Fruit fly (Drosophila melanogaster) whole organism, embryonic: ENCODE data around the gene loj.

ENCODE experiments used
- Adf1 ChIP-seq: fragments of 200-800 bp; sonication (Bioruptor generic); IDR thresholded peaks from 2 replicates; pipeline ENCODE4 v1.3.6; 2022; ENCODE audit warnings: missing biosample characterization, missing genetic modification characterization
- Bdp1 ChIP-seq: fragments of 200-800 bp; sonication (Bioruptor generic); optimal IDR thresholded peaks from 3 replicates; lab custom pipeline; 2016; ENCODE audit warnings: missing biosample characterization, missing genetic modification characterization
- CG11247 ChIP-seq: fragments of 200-800 bp; sonication (Bioruptor generic); IDR thresholded peaks from 2 replicates; pipeline ENCODE4 v1.3.6; 2022; ENCODE audit warnings: missing biosample characterization, missing genetic modification characterization
- CG12391 ChIP-seq: fragments of 200-800 bp; sonication (Bioruptor generic); optimal IDR thresholded peaks from 3 replicates; lab custom pipeline; 2018; ENCODE audit warnings: missing biosample characterization, mild to moderate bottlenecking, missing genetic modification characterization, moderate library complexity
- CG13287 ChIP-seq: fragments of 200-800 bp; sonication (Bioruptor generic); IDR thresholded peaks from 2 replicates; pipeline ENCODE4 v1.3.6; 2022; ENCODE audit warnings: missing biosample characterization, missing genetic modification characterization; ENCODE audit not compliant: partially characterized antibody
- CG13894 ChIP-seq: fragments of 200-800 bp; sonication (Bioruptor generic); optimal IDR thresholded peaks from 3 replicates; lab custom pipeline; 2018; ENCODE audit warnings: missing biosample characterization, mild to moderate bottlenecking, missing genetic modification characterization, moderate library complexity
- CG17912 ChIP-seq: fragments of 200-800 bp; sonication (Bioruptor generic); optimal IDR thresholded peaks from 2 replicates; lab custom pipeline; 2018; ENCODE audit warnings: missing biosample characterization, mild to moderate bottlenecking, missing genetic modification characterization
- CG18262 ChIP-seq: fragments of 200-800 bp; optimal IDR thresholded peaks from 3 replicates; lab custom pipeline; 2019; ENCODE audit warnings: missing biosample characterization, mild to moderate bottlenecking, missing genetic modification characterization, moderate library complexity
- CG2202 ChIP-seq: fragments of 200-800 bp; sonication (Bioruptor generic); optimal IDR thresholded peaks from 2 replicates; lab custom pipeline; 2018; ENCODE audit warnings: missing biosample characterization, mild to moderate bottlenecking, missing genetic modification characterization
- CG32532 ChIP-seq: fragments of 200-800 bp; sonication (Bioruptor generic); IDR thresholded peaks from 2 replicates; pipeline ENCODE4 v1.3.6; 2022; ENCODE audit warnings: missing biosample characterization, missing genetic modification characterization
- CG32767 ChIP-seq: fragments of 200-800 bp; sonication (Bioruptor generic); IDR thresholded peaks from 2 replicates; pipeline ENCODE4 v1.3.6; 2022; ENCODE audit warnings: missing biosample characterization, missing genetic modification characterization
- CG4820 ChIP-seq: fragments of 200-800 bp; sonication (Bioruptor generic); optimal IDR thresholded peaks from 3 replicates; lab custom pipeline; 2016; ENCODE audit warnings: missing biosample characterization, missing genetic modification characterization
- CG5180 ChIP-seq: fragments of 200-800 bp; sonication (Bioruptor generic); optimal IDR thresholded peaks from 3 replicates; lab custom pipeline; 2017; ENCODE audit warnings: missing biosample characterization, missing genetic modification characterization, mild to moderate bottlenecking, moderate library complexity, missing genetic modification reagents
- CG9932 ChIP-seq: fragments of 200-800 bp; sonication (Bioruptor generic); IDR thresholded peaks from 2 replicates; pipeline ENCODE4 v1.3.6; 2022; ENCODE audit warnings: missing biosample characterization, missing genetic modification characterization
- D ChIP-seq, 2 experiments: fragments of 200-800 bp in 1 of 2; fragments of >200 bp in 1 of 2; sonication (Bioruptor generic) in 1 of 2; optimal IDR thresholded peaks; 2 replicates in 1 of 2; 3 replicates in 1 of 2; lab custom pipeline; 2017; ENCODE audit warnings: mild to moderate bottlenecking in 1 of 2, missing biosample characterization in 1 of 2, missing genetic modification characterization in 1 of 2, missing genetic modification reagents in 1 of 2
- Hand ChIP-seq: fragments of 200-800 bp; sonication (Bioruptor generic); optimal IDR thresholded peaks from 2 replicates; lab custom pipeline; 2017; ENCODE audit warnings: mild to moderate bottlenecking, missing biosample characterization, missing genetic modification reagents, missing genetic modification characterization
- Sry-δ ChIP-seq: fragments of 200-800 bp; sonication (Bioruptor generic); optimal IDR thresholded peaks from 2 replicates; lab custom pipeline; 2016; ENCODE audit warnings: missing biosample characterization, missing genetic modification characterization
- Ssrp ChIP-seq: fragments of 200-800 bp; sonication (Bioruptor generic); optimal IDR thresholded peaks from 2 replicates; lab custom pipeline; 2018; ENCODE audit warnings: missing biosample characterization, mild to moderate bottlenecking, missing genetic modification characterization, moderate library complexity
- Taf1 ChIP-seq: fragments of 200-800 bp; sonication (Bioruptor generic); IDR thresholded peaks from 2 replicates; pipeline ENCODE4 v1.3.6; 2022; ENCODE audit warnings: missing biosample characterization, missing genetic modification characterization
- Vsx1 ChIP-seq: fragments of 200-800 bp; sonication (Bioruptor generic); optimal IDR thresholded peaks from 2 replicates; lab custom pipeline; 2017; ENCODE audit warnings: missing biosample characterization, mild to moderate bottlenecking, missing genetic modification characterization, missing genetic modification reagents
- abd-A ChIP-seq: fragments of 200-800 bp; sonication (Bioruptor generic); optimal IDR thresholded peaks from 3 replicates; lab custom pipeline; 2019; ENCODE audit warnings: missing biosample characterization, mild to moderate bottlenecking, missing genetic modification characterization, moderate library complexity
- amos ChIP-seq: fragments of 200-800 bp; sonication (Bioruptor generic); IDR thresholded peaks from 2 replicates; pipeline ENCODE4 v1.3.6; 2022; ENCODE audit warnings: missing biosample characterization, missing genetic modification characterization; ENCODE audit not compliant: partially characterized antibody
- cas ChIP-seq: fragments of 200-800 bp; sonication (Bioruptor generic); IDR thresholded peaks from 2 replicates; pipeline ENCODE4 v1.3.6; 2022; ENCODE audit warnings: missing biosample characterization, missing genetic modification characterization
- corto ChIP-seq: fragments of 200-800 bp; sonication (Bioruptor generic); optimal IDR thresholded peaks from 2 replicates; lab custom pipeline; 2016; ENCODE audit warnings: missing biosample characterization, mild to moderate bottlenecking, missing genetic modification characterization, moderate library complexity
- croc ChIP-seq: fragments of 200-800 bp; sonication (Bioruptor generic); conservative IDR thresholded peaks from 3 replicates; pipeline ENCODE4 v1.3.6; 2022; ENCODE audit warnings: missing biosample characterization, missing genetic modification characterization
- crp ChIP-seq, 2 experiments: fragments of 200-800 bp; sonication (Bioruptor generic); optimal IDR thresholded peaks; 2 replicates in 1 of 2; 3 replicates in 1 of 2; lab custom pipeline; 2017; ENCODE audit warnings: missing biosample characterization in 2 of 2, missing genetic modification characterization in 2 of 2, mild to moderate bottlenecking in 1 of 2, moderate library complexity in 1 of 2
- danr ChIP-seq: fragments of 200-800 bp; sonication (Bioruptor generic); IDR thresholded peaks from 2 replicates; pipeline ENCODE4 v1.3.6; 2022; ENCODE audit warnings: missing biosample characterization, missing genetic modification characterization
- fu2 ChIP-seq: fragments of 200-800 bp; sonication (Bioruptor generic); optimal IDR thresholded peaks from 2 replicates; lab custom pipeline; 2016; ENCODE audit warnings: missing biosample characterization, missing genetic modification characterization
- grn ChIP-seq: fragments of 200-800 bp; sonication (Bioruptor generic); optimal IDR thresholded peaks from 3 replicates; lab custom pipeline; 2017; ENCODE audit warnings: missing biosample characterization, missing genetic modification characterization
- gro ChIP-seq: fragments of 200-800 bp; sonication (Bioruptor generic); optimal IDR thresholded peaks from 2 replicates; lab custom pipeline; 2016; ENCODE audit warnings: missing biosample characterization, missing genetic modification characterization
- her ChIP-seq: fragments of 200-800 bp; sonication (Bioruptor generic); optimal IDR thresholded peaks from 2 replicates; lab custom pipeline; 2016; ENCODE audit warnings: missing biosample characterization, missing genetic modification characterization
- hth ChIP-seq: fragments of >200 bp; optimal IDR thresholded peaks from 2 replicates; lab custom pipeline; 2017; ENCODE audit warnings: inconsistent platforms
- lola ChIP-seq, 3 experiments: fragments of >200 bp in 2 of 3; fragments of 200-800 bp in 1 of 3; sonication (Bioruptor generic) in 1 of 3; optimal IDR thresholded peaks; 2 replicates each; lab custom pipeline; 2017 to 2019; ENCODE audit warnings: missing biosample characterization in 3 of 3, missing genetic modification characterization in 3 of 3, mild to moderate bottlenecking in 1 of 3, moderate library complexity in 1 of 3
- luna ChIP-seq: fragments of 200-800 bp; sonication (Bioruptor generic); optimal IDR thresholded peaks from 2 replicates; lab custom pipeline; 2016; ENCODE audit warnings: missing biosample characterization, missing genetic modification characterization
- nerfin-2 ChIP-seq: fragments of 200-800 bp; sonication (Bioruptor generic); IDR thresholded peaks from 2 replicates; pipeline ENCODE4 v1.3.6; 2022; ENCODE audit warnings: missing biosample characterization, missing genetic modification characterization; ENCODE audit not compliant: partially characterized antibody
- odd ChIP-seq: fragments of 200-800 bp; sonication (Bioruptor generic); optimal IDR thresholded peaks from 2 replicates; lab custom pipeline; 2017; ENCODE audit warnings: missing biosample characterization, mild to moderate bottlenecking, missing genetic modification characterization
- otp ChIP-seq: fragments of 200-800 bp; sonication (Bioruptor generic); IDR thresholded peaks from 3 replicates; pipeline ENCODE4, ENCODE4 v1.3.6; 2022; ENCODE audit warnings: missing biosample characterization, missing genetic modification characterization
- pb ChIP-seq: fragments of 200-800 bp; sonication (Bioruptor generic); optimal IDR thresholded peaks from 3 replicates; lab custom pipeline; 2016; ENCODE audit warnings: missing biosample characterization, missing genetic modification characterization
- pros ChIP-seq: fragments of 200-800 bp; sonication (Bioruptor generic); optimal IDR thresholded peaks from 3 replicates; lab custom pipeline; 2019; ENCODE audit warnings: missing biosample characterization, mild to moderate bottlenecking, missing genetic modification characterization, moderate library complexity
- repo ChIP-seq: fragments of 200-800 bp; sonication (Bioruptor generic); optimal IDR thresholded peaks from 2 replicates; lab custom pipeline; 2016; ENCODE audit warnings: missing biosample characterization, missing genetic modification characterization
- rib ChIP-seq: fragments of 200-800 bp; sonication (Bioruptor generic); IDR thresholded peaks from 2 replicates; pipeline ENCODE4 v1.3.6; 2022; ENCODE audit warnings: missing biosample characterization, missing genetic modification characterization
- sens ChIP-seq: fragments of 200-800 bp; sonication (Bioruptor generic); peaks from one replicate; lab custom pipeline; 2016; ENCODE audit warnings: missing biosample characterization, missing genetic modification characterization
- trem ChIP-seq: fragments of 200-800 bp; optimal IDR thresholded peaks from 3 replicates; lab custom pipeline; 2019; ENCODE audit warnings: missing biosample characterization, mild to moderate bottlenecking, missing genetic modification characterization, moderate library complexity
- unc-4 ChIP-seq: fragments of 200-800 bp; sonication (Bioruptor generic); IDR thresholded peaks from 2 replicates; pipeline ENCODE4 v1.3.6; 2022; ENCODE audit warnings: missing biosample characterization, missing genetic modification characterization; ENCODE audit not compliant: partially characterized antibody
- vvl ChIP-seq: fragments of 200-800 bp; sonication (Bioruptor generic); IDR thresholded peaks from 2 replicates; pipeline ENCODE4 v1.3.6; 2022; ENCODE audit warnings: missing biosample characterization, missing genetic modification characterization
- zen ChIP-seq: fragments of 200-800 bp; sonication (Bioruptor generic); optimal IDR thresholded peaks from 3 replicates; lab custom pipeline; 2018; ENCODE audit warnings: missing biosample characterization, mild to moderate bottlenecking, missing genetic modification characterization, moderate library complexity

Gene loj

DNA sequence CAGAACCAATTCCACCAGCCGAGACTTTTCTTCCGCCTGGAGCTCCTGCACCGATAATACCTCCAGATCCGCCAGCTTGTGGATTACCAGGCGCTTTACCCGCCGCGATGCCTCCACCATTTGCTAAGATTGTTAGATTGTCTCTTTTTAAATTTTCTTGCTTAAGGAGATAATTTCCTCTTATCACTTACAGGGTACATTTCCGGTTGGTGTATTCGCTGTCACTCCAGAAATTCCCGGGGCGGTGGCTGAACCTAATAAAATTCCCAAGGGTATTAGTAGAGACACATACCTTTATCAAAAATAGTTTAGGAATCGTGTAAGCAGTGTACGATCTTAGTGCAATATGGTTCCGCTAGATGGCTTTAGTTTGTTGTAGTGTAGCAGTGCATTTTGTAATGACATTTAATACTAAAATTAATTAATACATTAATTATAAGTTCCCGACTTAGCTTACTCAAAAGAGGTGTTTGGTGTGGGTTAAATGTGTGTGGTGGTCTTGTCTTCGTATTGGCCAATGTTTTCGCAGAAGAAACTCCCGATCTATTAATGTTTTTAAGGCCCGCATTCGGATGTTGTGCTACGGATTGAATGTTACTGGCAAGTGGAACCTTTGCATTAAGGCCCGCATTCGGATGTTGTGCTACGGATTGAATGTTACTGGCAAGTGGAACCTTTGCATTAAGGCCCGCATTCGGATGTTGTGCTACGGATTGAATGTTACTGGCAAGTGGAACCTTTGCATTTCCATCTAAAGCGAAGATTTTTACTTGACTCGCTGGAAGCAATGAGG is 30.0 kb downstream of the loj start (continued):
- TF ChIP-seq CG4820 (GFP tag; lab: Kevin White, UChicago) (peak; percentile 47), CG12391 (tag; lab: Kevin White, UChicago) (peak; percentile 56), CG32532 (GFP tag; lab: Robert Waterston, UW) (peak; percentile 86), gro (GFP tag; lab: Kevin White, UChicago) (no peak), Sry-δ (GFP tag; lab: Kevin White, UChicago) (peak; percentile 31), Taf1 (GFP tag; lab: Robert Waterston, UW) (peak; percentile 42), pb (GFP tag; lab: Kevin White, UChicago) (peak; percentile 84), grn (peak; percentile 50), Hand (no peak), abd-A (no peak), CG13287 (GFP tag; lab: Robert Waterston, UW) (no peak; the same call in 1 of the 2 replicates), CG18262 (tag; lab: Kevin White, UChicago) (peak; percentile 64), danr (GFP tag; lab: Robert Waterston, UW) (peak; percentile 41; the same call in 1 of the 2 replicates), crp (GFP tag; optimal IDR thresholded peaks at IDR 0.05; lab: Kevin White, UChicago) (peak in 1 of 2 experiments; percentile 22), her (GFP tag; lab: Kevin White, UChicago) (peak; percentile 64), Ssrp (peak; percentile 13), CG2202 (tag; lab: Kevin White, UChicago) (peak; percentile 59), Bdp1 (GFP tag; lab: Kevin White, UChicago) (peak; percentile 46), CG9932 (GFP tag; lab: Robert Waterston, UW) (peak; percentile 59; the same call in 1 of the 2 replicates), rib (no peak), corto (GFP tag; lab: Kevin White, UChicago) (no peak), odd (GFP tag; lab: Kevin White, UChicago) (peak; percentile 75), fu2 (GFP tag; lab: Kevin White, UChicago) (no peak), nerfin-2 (GFP tag; lab: Robert Waterston, UW) (no peak), hth (lab: Kevin White, UChicago) (no peak), cas (GFP tag; lab: Robert Waterston, UW) (no peak)
- TF ChIP-seq, all 482 proteins: peak for 354

- peak; percentile 75 for TF ChIP-seq CG5180
- no peak for TF ChIP-seq trem (tag; lab: Kevin White, UChicago)
- no peak for TF ChIP-seq Adf1
- TF ChIP-seq luna (GFP tag; lab: Kevin White, UChicago), result no peak
- no peak for TF ChIP-seq repo
- TF ChIP-seq CG17912 (GFP tag; lab: Kevin White, UChicago), result no peak
- no peak for TF ChIP-seq CG13894 (tag; lab: Kevin White, UChicago)
- no peak for TF ChIP-seq sens (GFP tag; lab: Kevin White, UChicago)
- TF ChIP-seq otp (GFP tag; lab: Robert Waterston, UW), result no peak
- peak; percentile 60 for TF ChIP-seq D (optimal IDR thresholded peaks at IDR 0.05; lab: Kevin White, UChicago)
- no peak for TF ChIP-seq D (GFP tag; optimal IDR thresholded peaks at IDR 0.05; lab: Kevin White, UChicago)
- TF ChIP-seq unc-4 (GFP tag; lab: Robert Waterston, UW), result no peak
- TF ChIP-seq, all 482 proteins: peak for 2
These were observed 30.6 kb downstream of the loj start for dm6 chr3L:6125409-6125689.

DNA sequence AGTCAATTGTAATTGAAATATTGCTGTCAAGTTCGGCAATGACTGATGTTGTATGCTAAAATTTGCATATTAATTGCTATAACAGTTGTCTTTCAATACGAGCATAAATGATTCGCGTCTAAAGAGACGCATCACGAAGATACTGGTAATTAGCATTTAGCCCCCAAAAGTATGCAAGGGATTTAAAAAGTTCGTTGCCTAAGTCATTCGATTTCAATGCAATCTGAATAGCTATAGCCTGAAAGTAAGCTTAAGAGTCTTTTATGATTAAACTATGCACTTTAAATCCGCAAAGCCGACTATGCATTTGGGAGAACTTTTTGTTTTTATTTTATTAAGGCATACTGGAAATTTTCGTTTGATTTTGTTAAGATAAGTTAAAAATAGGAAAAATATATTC is 34.8 kb downstream of the loj start:
- TF ChIP-seq Vsx1 (GFP tag; lab: Kevin White, UChicago) (peak; percentile 48), pros (GFP tag; lab: Kevin White, UChicago) (peak; percentile 24), lola (GFP tag; optimal IDR thresholded peaks at IDR 0.05; lab: Kevin White, UChicago) (peak in 1 of 3 experiments; percentile 38), CG11247 (GFP tag; lab: Robert Waterston, UW) (peak; percentile 88), amos (GFP tag; lab: Robert Waterston, UW) (peak; percentile 12; the same call in 1 of the 2 replicates), zen (peak; percentile 63), CG32767 (GFP tag; lab: Robert Waterston, UW) (no peak), croc (GFP tag; lab: Robert Waterston, UW) (no peak), vvl (GFP tag; lab: Robert Waterston, UW) (peak; percentile 84)
